Worm (Caenorhabditis elegans): ENCODE results near the gene spe-27.

ce11 chrIV:5824493-5824892 is 41.2 kb downstream of the spe-27 start, which contains the start of gene egal-1:
- TF ChIP-seq nhr-10 (tag; optimal IDR thresholded peaks at IDR 0.05) (no peak), nhr-12 (tag; optimal IDR thresholded peaks at IDR 0.05) (no peak), R02D3.7 (tag; optimal IDR thresholded peaks at IDR 0.05) (no peak), lin-39 (tag; optimal IDR thresholded peaks at IDR 0.05) (no peak), nhr-129 (tag; optimal IDR thresholded peaks at IDR 0.05) (no peak), skn-1 (tag; optimal IDR thresholded peaks at IDR 0.05) (no peak), ztf-11 (tag; optimal IDR thresholded peaks at IDR 0.05) (no peak), sma-3 (GFP tag; optimal IDR thresholded peaks at IDR 0.05) (no peak), zag-1 (tag; optimal IDR thresholded peaks at IDR 0.05) (no peak)
